Worm (Caenorhabditis elegans) whole organism, young adult: ENCODE measurements around the gene mcm-2.

ENCODE experiments used
- B0336.3 ChIP-seq: fragments of 200-800 bp; sonication (Bioruptor generic); IDR thresholded peaks from 2 replicates; pipeline ENCODE4 v1.3.6; 2022; ENCODE audit warnings: missing genetic modification characterization, missing compliant biosample characterization
- C06A6.2 ChIP-seq: fragments of 200-800 bp; sonication (Bioruptor generic); conservative IDR thresholded peaks from 2 replicates; pipeline ENCODE4 v1.3.6; 2022; ENCODE audit warnings: missing genetic modification characterization, missing compliant biosample characterization
- D2030.7 ChIP-seq: fragments of 200-800 bp; sonication (Bioruptor generic); IDR thresholded peaks from 2 replicates; pipeline ENCODE4 v1.3.6; 2022; ENCODE audit warnings: missing genetic modification reagents, missing genetic modification characterization, missing compliant biosample characterization
- F10E7.11 ChIP-seq: sonication (generic microtip); optimal IDR thresholded peaks from 2 replicates; lab custom pipeline; 2017; ENCODE audit warnings: mild to moderate bottlenecking, missing genetic modification characterization, moderate library complexity, missing compliant biosample characterization
- F22D6.2 ChIP-seq: sonication (generic microtip); optimal IDR thresholded peaks from 2 replicates; lab custom pipeline; 2016; ENCODE audit warnings: mild to moderate bottlenecking, missing genetic modification characterization, missing compliant biosample characterization
- F57C9.4 ChIP-seq: sonication (generic microtip); optimal IDR thresholded peaks from 2 replicates; lab custom pipeline; 2017; ENCODE audit warnings: mild to moderate bottlenecking, missing genetic modification characterization, missing compliant biosample characterization
- K11D2.4 ChIP-seq: fragments of 200-800 bp; sonication (Bioruptor generic); IDR thresholded peaks from 2 replicates; pipeline ENCODE4 v1.3.6; 2022; ENCODE audit warnings: missing genetic modification reagents, missing genetic modification characterization, missing compliant biosample characterization
- ama-1 ChIP-seq, 3 experiments: fragments of 150-350 bp in 1 of 3; sonication (generic microtip) in 2 of 3; optimal IDR thresholded peaks; 2 replicates each; lab custom pipeline; 2014 to 2018; ENCODE audit warnings: missing biosample characterization in 2 of 3, missing genetic modification characterization in 2 of 3, missing genetic modification reagents in 2 of 3
- attf-3 ChIP-seq: fragments of 200-800 bp; sonication (Bioruptor generic); conservative IDR thresholded peaks from 2 replicates; pipeline ENCODE4 v1.3.6; 2022; ENCODE audit warnings: missing genetic modification reagents, missing genetic modification characterization, missing compliant biosample characterization
- bed-1 ChIP-seq: fragments of 200-800 bp; sonication (Bioruptor generic); IDR thresholded peaks from 2 replicates; pipeline ENCODE4 v1.3.6; 2022; ENCODE audit warnings: missing genetic modification reagents, missing genetic modification characterization, missing compliant biosample characterization
- ceh-100 ChIP-seq: fragments of 200-800 bp; sonication (Bioruptor generic); IDR thresholded peaks from 2 replicates; pipeline ENCODE4 v1.3.6; 2022; ENCODE audit warnings: missing genetic modification reagents, missing genetic modification characterization, missing compliant biosample characterization
- ceh-40 ChIP-seq: fragments of 200-800 bp; sonication (Bioruptor generic); IDR thresholded peaks from 2 replicates; pipeline ENCODE4 v1.3.6; 2022; ENCODE audit warnings: missing genetic modification characterization, missing compliant biosample characterization
- ceh-79 ChIP-seq: sonication (generic microtip); optimal IDR thresholded peaks from 2 replicates; lab custom pipeline; 2017; ENCODE audit warnings: mild to moderate bottlenecking, missing genetic modification characterization, missing compliant biosample characterization
- chd-7 ChIP-seq: sonication (generic microtip); optimal IDR thresholded peaks from 2 replicates; lab custom pipeline; 2016; ENCODE audit warnings: mild to moderate bottlenecking, missing genetic modification characterization, moderate library complexity, missing compliant biosample characterization
- die-1 ChIP-seq: sonication (generic microtip); optimal IDR thresholded peaks from 2 replicates; lab custom pipeline; 2016; ENCODE audit warnings: missing genotype, mild to moderate bottlenecking, missing genetic modification characterization, missing compliant biosample characterization
- dox-1 ChIP-seq: fragments of 200-800 bp; sonication (Bioruptor generic); IDR thresholded peaks from 2 replicates; pipeline ENCODE4 v1.3.6; 2022; ENCODE audit warnings: missing genetic modification reagents, missing genetic modification characterization, missing compliant biosample characterization
- dpl-1 ChIP-seq: fragments of 150-350 bp; optimal IDR thresholded peaks from 2 replicates; lab custom pipeline; 2014; ENCODE audit warnings: missing biosample characterization, missing genetic modification reagents, missing genetic modification characterization
- efl-1 ChIP-seq: fragments of 150-350 bp; optimal IDR thresholded peaks from 2 replicates; lab custom pipeline; 2014; ENCODE audit warnings: missing biosample characterization, missing genetic modification reagents, missing genetic modification characterization
- egl-44 ChIP-seq: fragments of 200-800 bp; sonication (Bioruptor generic); IDR thresholded peaks from 2 replicates; pipeline ENCODE4 v1.3.6; 2022; ENCODE audit warnings: missing genetic modification reagents, missing genetic modification characterization, missing compliant biosample characterization
- fkh-3 ChIP-seq: sonication (generic microtip); optimal IDR thresholded peaks from 2 replicates; lab custom pipeline; 2016; ENCODE audit warnings: mild to moderate bottlenecking, missing genetic modification characterization, missing compliant biosample characterization
- hlh-12 ChIP-seq: sonication (generic microtip); optimal IDR thresholded peaks from 2 replicates; lab custom pipeline; 2016; ENCODE audit warnings: missing genetic modification characterization, missing compliant biosample characterization
- hlh-26 ChIP-seq: fragments of 200-800 bp; sonication (Bioruptor generic); conservative IDR thresholded peaks from 2 replicates; pipeline ENCODE4 v1.3.6; 2022; ENCODE audit warnings: missing genetic modification reagents, missing genetic modification characterization, missing compliant biosample characterization
- let-526 ChIP-seq: fragments of 200-800 bp; sonication (Bioruptor generic); IDR thresholded peaks from 2 replicates; pipeline ENCODE4 v1.3.6; 2022; ENCODE audit warnings: missing genetic modification reagents, missing genetic modification characterization, missing compliant biosample characterization
- let-607 ChIP-seq, 2 experiments: fragments of 200-800 bp in 1 of 2; sonication (Bioruptor generic) in 1 of 2; sonication (generic microtip) in 1 of 2; optimal IDR thresholded peaks; 2 replicates each; lab custom pipeline; 2016 to 2018; ENCODE audit warnings: mild to moderate bottlenecking in 2 of 2, missing compliant biosample characterization in 2 of 2, missing genetic modification characterization in 2 of 2, moderate library complexity in 2 of 2, missing genotype in 1 of 2
- lin-26 ChIP-seq: fragments of 200-800 bp; sonication (Bioruptor generic); IDR thresholded peaks from 2 replicates; pipeline ENCODE4 v1.3.6; 2022; ENCODE audit warnings: missing genetic modification reagents, missing genetic modification characterization, missing compliant biosample characterization
- lin-35 ChIP-seq, 3 experiments: fragments of 150-350 bp in 2 of 3; sonication (generic microtip) in 1 of 3; optimal IDR thresholded peaks; 2 replicates each; lab custom pipeline; 2014 to 2018; ENCODE audit warnings: missing biosample characterization in 3 of 3, missing genetic modification characterization in 3 of 3, missing genetic modification reagents in 3 of 3
- lin-54 ChIP-seq: fragments of 200-800 bp; sonication (Bioruptor generic); optimal IDR thresholded peaks from 2 replicates; lab custom pipeline; 2018; ENCODE audit warnings: mild to moderate bottlenecking, missing genetic modification characterization, missing compliant biosample characterization
- lir-1 ChIP-seq: fragments of 200-800 bp; sonication (Bioruptor generic); conservative IDR thresholded peaks from 2 replicates; pipeline ENCODE4 v1.3.6; 2022; ENCODE audit warnings: missing genetic modification reagents, missing genetic modification characterization, missing compliant biosample characterization
- lsy-27 ChIP-seq: sonication (generic microtip); optimal IDR thresholded peaks from 2 replicates; lab custom pipeline; 2017; ENCODE audit warnings: missing genetic modification characterization, mild to moderate bottlenecking, missing compliant biosample characterization, antibody characterized with exemption, missing genotype, borderline replicate concordance; ENCODE audit not compliant: insufficient read depth
- mcd-1 ChIP-seq: fragments of 200-800 bp; sonication (Bioruptor generic); IDR thresholded peaks from 2 replicates; pipeline ENCODE4 v1.3.6; 2022; ENCODE audit warnings: missing genetic modification reagents, missing genetic modification characterization, missing compliant biosample characterization
- nfya-1 ChIP-seq: sonication (generic microtip); optimal IDR thresholded peaks from 2 replicates; lab custom pipeline; 2017; ENCODE audit warnings: antibody characterized with exemption, missing compliant biosample characterization, missing genetic modification characterization, borderline replicate concordance; ENCODE audit not compliant: insufficient read depth
- nfyb-1 ChIP-seq: fragments of 200-800 bp; sonication (Bioruptor generic); IDR thresholded peaks from 2 replicates; pipeline ENCODE4 v1.3.6; 2022; ENCODE audit warnings: missing genetic modification reagents, missing genetic modification characterization, missing compliant biosample characterization
- nhr-27 ChIP-seq: fragments of 200-800 bp; sonication (Bioruptor generic); optimal IDR thresholded peaks from 2 replicates; lab custom pipeline; 2018; ENCODE audit warnings: mild to moderate bottlenecking, missing genetic modification characterization, moderate library complexity, missing compliant biosample characterization
- nhr-80 ChIP-seq: sonication (generic microtip); optimal IDR thresholded peaks from 2 replicates; lab custom pipeline; 2016; ENCODE audit warnings: missing genetic modification characterization, missing compliant biosample characterization
- pha-4 ChIP-seq: fragments of 150-350 bp; sonication (generic microtip); optimal IDR thresholded peaks from 2 replicates; lab custom pipeline; 2014; ENCODE audit warnings: missing biosample characterization, missing genetic modification reagents, missing genetic modification characterization
- repo-1 ChIP-seq: sonication (generic microtip); optimal IDR thresholded peaks from 2 replicates; lab custom pipeline; 2017; ENCODE audit warnings: mild to moderate bottlenecking, missing genetic modification characterization, missing compliant biosample characterization
- snpc-3.4 ChIP-seq: sonication (generic microtip); optimal IDR thresholded peaks from 2 replicates; lab custom pipeline; 2017; ENCODE audit warnings: missing genetic modification characterization, mild to moderate bottlenecking, missing compliant biosample characterization, antibody characterized with exemption, moderate library complexity, missing genotype, missing genetic modification reagents
- snpc-4 ChIP-seq, 5 experiments: fragments of 150-350 bp in 1 of 5; sonication (generic microtip) in 4 of 5; optimal IDR thresholded peaks; 2 replicates each; lab custom pipeline; 2014 to 2018; ENCODE audit warnings: missing genetic modification characterization in 5 of 5, missing biosample characterization in 3 of 5, antibody characterized with exemption in 2 of 5, mild to moderate bottlenecking in 2 of 5, missing compliant biosample characterization in 2 of 5, missing genotype in 2 of 5, moderate library complexity in 2 of 5, missing genetic modification reagents in 1 of 5
- sptf-2 ChIP-seq: fragments of 200-800 bp; sonication (Bioruptor generic); optimal IDR thresholded peaks from 2 replicates; lab custom pipeline; 2018; ENCODE audit warnings: mild to moderate bottlenecking, missing genetic modification characterization, missing compliant biosample characterization
- unc-130 ChIP-seq: sonication (generic microtip); optimal IDR thresholded peaks from 2 replicates; lab custom pipeline; 2016; ENCODE audit warnings: missing genetic modification reagents, missing genetic modification characterization, missing compliant biosample characterization
- zfh-2 ChIP-seq: fragments of 200-800 bp; sonication (Bioruptor generic); conservative IDR thresholded peaks from 2 replicates; pipeline ENCODE4 v1.3.6; 2022; ENCODE audit warnings: missing genetic modification reagents, missing genetic modification characterization, missing compliant biosample characterization
- zim-3 ChIP-seq: sonication (generic microtip); optimal IDR thresholded peaks from 2 replicates; lab custom pipeline; 2017; ENCODE audit warnings: mild to moderate bottlenecking, missing genetic modification characterization, moderate library complexity, missing compliant biosample characterization
- ztf-18 ChIP-seq: sonication (generic microtip); optimal IDR thresholded peaks from 2 replicates; lab custom pipeline; 2016; ENCODE audit warnings: missing genotype, mild to moderate bottlenecking, missing genetic modification characterization, missing compliant biosample characterization
- ztf-26 ChIP-seq: sonication (generic microtip); optimal IDR thresholded peaks from 2 replicates; lab custom pipeline; 2017; ENCODE audit warnings: missing genetic modification characterization, missing compliant biosample characterization
- ztf-28 ChIP-seq: fragments of 200-800 bp; sonication (Bioruptor generic); IDR thresholded peaks from 2 replicates; pipeline ENCODE4 v1.3.6; 2022; ENCODE audit warnings: missing genetic modification reagents, missing genetic modification characterization, missing compliant biosample characterization

The mcm-2 gene

ce11 chrII:12006575-12007098 is at the start of gene mcm-2 (continued):
- peak; percentile 98 for TF ChIP-seq D2030.7 (GFP tag; lab: Robert Waterston, UW)
- TF ChIP-seq F10E7.11 (tag; lab: Kevin White, UChicago) = no peak
- no peak for TF ChIP-seq hlh-12 (tag; lab: Kevin White, UChicago)
- TF ChIP-seq snpc-4 (GFP tag; optimal IDR thresholded peaks at IDR 0.05; lab: Kevin White, UChicago) = peak; percentile 59
- TF ChIP-seq snpc-4 (tag; optimal IDR thresholded peaks at IDR 0.05; lab: Kevin White, UChicago) = peak in 3 of 4 experiments; percentile 11 to 75 (median 43)
- no peak for TF ChIP-seq ceh-40
- no peak for TF ChIP-seq lin-26 (GFP tag; lab: Robert Waterston, UW)
- no peak for TF ChIP-seq sptf-2 (GFP tag; lab: Kevin White, UChicago)
- no peak for TF ChIP-seq zim-3 (tag; lab: Kevin White, UChicago)
- no peak for TF ChIP-seq F57C9.4
- no peak for TF ChIP-seq pha-4
- peak; percentile 75 for TF ChIP-seq attf-3
- TF ChIP-seq hlh-26 (GFP tag; lab: Robert Waterston, UW) = no peak
- TF ChIP-seq let-607 (tag; optimal IDR thresholded peaks at IDR 0.05; lab: Kevin White, UChicago) = no peak
- no peak for TF ChIP-seq ceh-79 (tag; lab: Kevin White, UChicago)
- peak; percentile 98 for TF ChIP-seq mcd-1 (GFP tag; lab: Robert Waterston, UW)
- peak; percentile 87 for TF ChIP-seq lir-1 (GFP tag; lab: Robert Waterston, UW)
- TF ChIP-seq nhr-27 = no peak
- no peak for TF ChIP-seq K11D2.4 (GFP tag; lab: Robert Waterston, UW)
- peak; percentile 99 for TF ChIP-seq efl-1 (GFP tag; lab: Kevin White, UChicago)
- TF ChIP-seq egl-44 (GFP tag; lab: Robert Waterston, UW) = no peak
- TF ChIP-seq ztf-18 (tag; lab: Kevin White, UChicago) = peak; percentile 10
- TF ChIP-seq ztf-28 (GFP tag; lab: Robert Waterston, UW) = peak; percentile 90
- TF ChIP-seq dox-1 = no peak
- no peak for TF ChIP-seq C06A6.2 (GFP tag; lab: Robert Waterston, UW)
- no peak for TF ChIP-seq fkh-3 (tag; lab: Kevin White, UChicago)
- TF ChIP-seq repo-1 (tag; lab: Kevin White, UChicago) = no peak
- TF ChIP-seq ceh-100 (GFP tag; lab: Robert Waterston, UW) = peak; percentile 80
- peak; percentile 57 to 86 (median 74) for TF ChIP-seq lin-35 (GFP tag; optimal IDR thresholded peaks at IDR 0.05; lab: Kevin White, UChicago)
- peak; percentile 64 for TF ChIP-seq nfyb-1 (GFP tag; lab: Robert Waterston, UW)

ce11 chrII:12055408-12056140 is 49.1 kb upstream of the mcm-2 start:
- TF ChIP-seq snpc-3.4 (tag; lab: Kevin White, UChicago) (no peak), let-607 (tag; optimal IDR thresholded peaks at IDR 0.05; lab: Kevin White, UChicago) (no peak), zfh-2 (GFP tag; lab: Robert Waterston, UW) (peak; percentile 67), B0336.3 (peak; percentile 46; the same call in 1 of the 2 replicates), ama-1 (optimal IDR thresholded peaks at IDR 0.05; lab: Kevin White, UChicago) (peak; percentile 50), ama-1 (GFP tag; optimal IDR thresholded peaks at IDR 0.05; lab: Kevin White, UChicago) (no peak), bed-1 (0 out of 2 replicates have a peak, but pooled peaks have one; percentile 36), nhr-80 (tag; lab: Kevin White, UChicago) (no peak), repo-1 (tag; lab: Kevin White, UChicago) (peak; percentile 39), lin-54 (GFP tag; lab: Kevin White, UChicago) (no peak), F22D6.2 (tag; lab: Kevin White, UChicago) (no peak), unc-130 (GFP tag; lab: Kevin White, UChicago) (no peak), ztf-26 (tag; lab: Kevin White, UChicago) (no peak), dpl-1 (GFP tag; lab: Kevin White, UChicago) (no peak), chd-7 (tag; lab: Kevin White, UChicago) (no peak), let-526 (GFP tag; lab: Robert Waterston, UW) (no peak), die-1 (tag; lab: Kevin White, UChicago) (no peak), ztf-28 (GFP tag; lab: Robert Waterston, UW) (no peak), ztf-18 (tag; lab: Kevin White, UChicago) (no peak), pha-4 (no peak), nfya-1 (tag; lab: Kevin White, UChicago) (no peak), lsy-27 (tag; lab: Kevin White, UChicago) (no peak)
